Fruit fly (Drosophila melanogaster) whole organism, prepupa: ENCODE measurements around the gene nwk.

ENCODE experiments used
- CG10669 ChIP-seq: fragments of 200-800 bp; sonication (Bioruptor generic); optimal IDR thresholded peaks from 3 replicates; lab custom pipeline; 2018; ENCODE audit warnings: missing biosample characterization, mild to moderate bottlenecking, missing genetic modification characterization, moderate library complexity
- CG11294 ChIP-seq: fragments of 200-800 bp; sonication (Bioruptor generic); IDR thresholded peaks from 2 replicates; pipeline ENCODE4 v1.3.6; 2022; ENCODE audit warnings: missing biosample characterization, missing genetic modification characterization
- CG16779 ChIP-seq: fragments of 200-800 bp; sonication (Bioruptor generic); optimal IDR thresholded peaks from 3 replicates; lab custom pipeline; 2017; ENCODE audit warnings: missing biosample characterization, mild to moderate bottlenecking, missing genetic modification characterization
- CG3032 ChIP-seq: fragments of 200-800 bp; optimal IDR thresholded peaks from 2 replicates; lab custom pipeline; 2019; ENCODE audit warnings: missing biosample characterization, mild to moderate bottlenecking, missing genetic modification characterization, moderate library complexity
- CG31627 ChIP-seq: fragments of 200-800 bp; sonication (Bioruptor generic); optimal IDR thresholded peaks from 3 replicates; lab custom pipeline; 2016; ENCODE audit warnings: missing biosample characterization, missing genetic modification characterization
- CG32006 ChIP-seq: fragments of 200-800 bp; sonication (Bioruptor generic); optimal IDR thresholded peaks from 3 replicates; lab custom pipeline; 2017; ENCODE audit warnings: missing biosample characterization, mild to moderate bottlenecking, missing genetic modification characterization
- CG34406 ChIP-seq: fragments of 200-800 bp; sonication (Bioruptor generic); optimal IDR thresholded peaks from 3 replicates; lab custom pipeline; 2016; ENCODE audit warnings: missing biosample characterization, missing genetic modification characterization
- CG3919 ChIP-seq: fragments of 200-800 bp; sonication (Bioruptor generic); optimal IDR thresholded peaks from 3 replicates; lab custom pipeline; 2016; ENCODE audit warnings: missing biosample characterization, missing genetic modification characterization
- CG6163 ChIP-seq: fragments of 200-800 bp; sonication (Bioruptor generic); IDR thresholded peaks from 3 replicates; pipeline ENCODE4 v1.3.6; 2022; ENCODE audit warnings: missing biosample characterization, missing genetic modification characterization
- CG6792 ChIP-seq: fragments of 200-800 bp; sonication (Bioruptor generic); optimal IDR thresholded peaks from 3 replicates; lab custom pipeline; 2016; ENCODE audit warnings: missing biosample characterization, missing genetic modification characterization
- CG6808 ChIP-seq: fragments of 200-800 bp; sonication (Bioruptor generic); optimal IDR thresholded peaks from 3 replicates; lab custom pipeline; 2017; ENCODE audit warnings: missing biosample characterization, missing genetic modification characterization, mild to moderate bottlenecking, moderate library complexity, missing genetic modification reagents
- CG8119 ChIP-seq: fragments of 200-800 bp; sonication (Bioruptor generic); IDR thresholded peaks from 3 replicates; pipeline ENCODE4 v1.3.6; 2022; ENCODE audit warnings: missing biosample characterization, missing genetic modification characterization
- CG8319 ChIP-seq: fragments of 200-800 bp; sonication (Bioruptor generic); optimal IDR thresholded peaks from 3 replicates; lab custom pipeline; 2016; ENCODE audit warnings: missing biosample characterization, missing genetic modification characterization
- Eip75B ChIP-seq: fragments of 200-800 bp; sonication (Bioruptor generic); optimal IDR thresholded peaks from 3 replicates; lab custom pipeline; 2016; ENCODE audit warnings: missing biosample characterization, missing genetic modification characterization
- Eip78C ChIP-seq: fragments of 200-800 bp; sonication (Bioruptor generic); peaks from one replicate; lab custom pipeline; 2016; ENCODE audit warnings: missing biosample characterization, missing genetic modification characterization
- Gug ChIP-seq: fragments of 200-800 bp; sonication (Bioruptor generic); IDR thresholded peaks from 2 replicates; pipeline ENCODE4 v1.3.6; 2022; ENCODE audit warnings: missing biosample characterization, missing genetic modification characterization
- Hr39 ChIP-seq: fragments of 200-800 bp; sonication (Bioruptor generic); optimal IDR thresholded peaks from 2 replicates; lab custom pipeline; 2016; ENCODE audit warnings: missing biosample characterization, missing genetic modification characterization
- Hr4 ChIP-seq: fragments of 200-800 bp; sonication (Bioruptor generic); optimal IDR thresholded peaks from 3 replicates; lab custom pipeline; 2016; ENCODE audit warnings: missing biosample characterization, missing genetic modification characterization
- Sox102F ChIP-seq: fragments of 200-800 bp; sonication (Bioruptor generic); optimal IDR thresholded peaks from 2 replicates; lab custom pipeline; 2016; ENCODE audit warnings: missing biosample characterization, mild to moderate bottlenecking, missing genetic modification characterization
- Sox14 ChIP-seq: fragments of 200-800 bp; sonication (Bioruptor generic); optimal IDR thresholded peaks from 3 replicates; lab custom pipeline; 2016; ENCODE audit warnings: missing biosample characterization, missing genetic modification characterization
- achi ChIP-seq: fragments of 200-800 bp; sonication (Bioruptor generic); optimal IDR thresholded peaks from 3 replicates; lab custom pipeline; 2016; ENCODE audit warnings: missing biosample characterization, missing genetic modification characterization
- esn ChIP-seq: fragments of 200-800 bp; sonication (Bioruptor generic); optimal IDR thresholded peaks from 2 replicates; lab custom pipeline; 2016; ENCODE audit warnings: missing biosample characterization, mild to moderate bottlenecking, missing genetic modification characterization, moderate library complexity
- fd85E ChIP-seq: fragments of 200-800 bp; sonication (Bioruptor generic); optimal IDR thresholded peaks from 3 replicates; lab custom pipeline; 2016; ENCODE audit warnings: missing biosample characterization, missing genetic modification characterization
- fkh ChIP-seq: fragments of 200-800 bp; sonication (Bioruptor generic); optimal IDR thresholded peaks from 3 replicates; lab custom pipeline; 2017; ENCODE audit warnings: missing biosample characterization, mild to moderate bottlenecking, missing genetic modification characterization, moderate library complexity
- lz ChIP-seq: fragments of 200-800 bp; sonication (Bioruptor generic); optimal IDR thresholded peaks from 3 replicates; lab custom pipeline; 2016; ENCODE audit warnings: missing biosample characterization, missing genetic modification characterization
- net ChIP-seq: fragments of 200-800 bp; sonication (Bioruptor generic); optimal IDR thresholded peaks from 3 replicates; lab custom pipeline; 2016; ENCODE audit warnings: missing biosample characterization, missing genetic modification characterization
- pdm3 ChIP-seq: fragments of 200-800 bp; sonication (Bioruptor generic); optimal IDR thresholded peaks from 3 replicates; lab custom pipeline; 2016; ENCODE audit warnings: missing biosample characterization, missing genetic modification characterization
- salr ChIP-seq, 2 experiments: fragments of 200-800 bp; sonication (Bioruptor generic); optimal IDR thresholded peaks; 3 replicates each; lab custom pipeline; 2016 to 2018; ENCODE audit warnings: missing biosample characterization in 2 of 2, missing genetic modification characterization in 2 of 2, mild to moderate bottlenecking in 1 of 2
- ss ChIP-seq, 2 experiments: fragments of 200-800 bp; sonication (Bioruptor generic); optimal IDR thresholded peaks; 2 replicates in 1 of 2; 3 replicates in 1 of 2; lab custom pipeline; 2017 to 2018; ENCODE audit warnings: mild to moderate bottlenecking in 2 of 2, missing biosample characterization in 2 of 2, missing genetic modification characterization in 2 of 2, moderate library complexity in 1 of 2
- svp ChIP-seq: fragments of 200-800 bp; sonication (Bioruptor generic); peaks from one replicate; lab custom pipeline; 2016; ENCODE audit warnings: missing biosample characterization, missing genetic modification characterization
- topi ChIP-seq: fragments of 200-800 bp; sonication (Bioruptor generic); optimal IDR thresholded peaks from 3 replicates; lab custom pipeline; 2016; ENCODE audit warnings: missing biosample characterization, missing genetic modification characterization
- vri ChIP-seq: fragments of 200-800 bp; sonication (Bioruptor generic); optimal IDR thresholded peaks from 3 replicates; lab custom pipeline; 2016; ENCODE audit warnings: missing biosample characterization, mild to moderate bottlenecking, missing genetic modification characterization

Gene nwk

dm6 chr3L:9094980-9095425 is 42.7 kb upstream of the nwk start:
- no peak for TF ChIP-seq CG6808 (GFP tag; lab: Kevin White, UChicago)
- no peak for TF ChIP-seq ss (GFP tag; optimal IDR thresholded peaks at IDR 0.05; lab: Kevin White, UChicago)
- TF ChIP-seq Eip78C, result peak; percentile 45
- peak; percentile 25 for TF ChIP-seq vri
- TF ChIP-seq fd85E, result no peak
- TF ChIP-seq fkh (GFP tag; lab: Kevin White, UChicago), result peak; percentile 9
- TF ChIP-seq CG6792 (GFP tag; lab: Kevin White, UChicago), result no peak
- no peak for TF ChIP-seq CG16779 (tag; lab: Kevin White, UChicago)
- TF ChIP-seq CG8119, result no peak

dm6 chr3L:9095704-9096103 is 42.0 kb upstream of the nwk start:
- TF ChIP-seq vri (peak; percentile 33), ss (GFP tag; optimal IDR thresholded peaks at IDR 0.05; lab: Kevin White, UChicago) (no peak), CG3919 (GFP tag; lab: Kevin White, UChicago) (no peak), salr (GFP tag; optimal IDR thresholded peaks at IDR 0.05; lab: Kevin White, UChicago) (no peak), Hr4 (no peak), fkh (GFP tag; lab: Kevin White, UChicago) (peak; percentile 36), svp (peak; percentile 26), lz (no peak), Hr39 (GFP tag; lab: Kevin White, UChicago) (no peak), CG6163 (GFP tag; lab: Robert Waterston, UW) (no peak)

- TF ChIP-seq vri (peak; percentile 1), svp (peak; percentile 3), Eip78C (no peak)
Measured at dm6 chr3L:9096648-9097047, 41.0 kb upstream of the nwk start, which contains the start of gene CG13315. Gene CG13315, plus strand, starts transcription at chr3L:9096877.

- TF ChIP-seq fd85E (no peak), achi (no peak), fkh (GFP tag; lab: Kevin White, UChicago) (no peak), CG6163 (GFP tag; lab: Robert Waterston, UW) (no peak), CG32006 (GFP tag; lab: Kevin White, UChicago) (peak; percentile 28), net (GFP tag; lab: Kevin White, UChicago) (peak; percentile 52), Eip78C (peak; percentile 60), ss (GFP tag; optimal IDR thresholded peaks at IDR 0.05; lab: Kevin White, UChicago) (no peak), Hr4 (peak; percentile 8), pdm3 (no peak), svp (peak; percentile 18)
Measured at dm6 chr3L:9113582-9114282, 23.9 kb upstream of the nwk start.

- no peak for TF ChIP-seq CG34406
- no peak for TF ChIP-seq pdm3
- TF ChIP-seq Hr39 (GFP tag; lab: Kevin White, UChicago), result no peak
- TF ChIP-seq CG10669 (GFP tag; lab: Kevin White, UChicago), result no peak
- TF ChIP-seq Eip75B (GFP tag; lab: Kevin White, UChicago), result no peak
- no peak for TF ChIP-seq CG32006 (GFP tag; lab: Kevin White, UChicago)
- TF ChIP-seq esn (GFP tag; lab: Kevin White, UChicago), result no peak
- TF ChIP-seq Eip78C, result no peak
- TF ChIP-seq Gug (GFP tag; lab: Robert Waterston, UW), result no peak
- no peak for TF ChIP-seq Sox14 (GFP tag; lab: Kevin White, UChicago)
- TF ChIP-seq net (GFP tag; lab: Kevin White, UChicago), result no peak
- no peak for TF ChIP-seq CG3032 (tag; lab: Kevin White, UChicago)
- TF ChIP-seq CG8319 (GFP tag; lab: Kevin White, UChicago), result no peak
- TF ChIP-seq Sox102F (GFP tag; lab: Kevin White, UChicago), result no peak
- no peak for TF ChIP-seq topi (GFP tag; lab: Kevin White, UChicago)
- no peak for TF ChIP-seq CG11294
- no peak for TF ChIP-seq CG31627
Measured at dm6 chr3L:9114404-9114803, 23.3 kb upstream of the nwk start.
